Worm (Caenorhabditis elegans): ENCODE results near the gene Y39B6A.41.

The Y39B6A.41 gene

DNA sequence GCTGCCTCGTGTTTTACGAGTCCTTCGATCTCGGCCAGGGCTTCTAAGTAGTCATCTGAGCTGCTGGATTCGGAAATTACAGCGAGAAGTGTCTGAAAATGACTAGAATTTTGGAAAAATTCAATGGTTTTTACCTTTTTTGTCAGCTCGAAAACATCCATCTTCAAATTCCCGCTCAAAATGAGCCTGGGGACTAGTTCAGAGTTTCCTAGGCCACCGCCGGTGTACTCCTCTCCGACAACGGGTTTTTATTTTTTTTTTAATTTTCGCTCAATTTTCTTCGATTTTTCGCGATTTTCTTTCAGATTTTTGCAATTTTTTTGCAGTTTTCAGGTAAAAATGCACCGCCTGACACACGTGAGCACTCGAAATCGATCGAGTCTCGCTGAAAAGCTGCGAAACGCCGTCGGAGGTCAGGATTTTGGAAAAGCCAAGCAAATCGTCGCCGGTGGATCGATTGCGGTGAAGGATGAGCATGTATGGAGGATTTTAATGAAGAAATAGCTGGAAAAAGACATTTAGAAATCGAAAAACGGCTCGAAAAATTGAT is 3.3 kb upstream of the Y39B6A.41 start, which contains the start of the genes mrps-35 and sws-1 (continued):
- TF ChIP-seq tbx-2 (tag; optimal IDR thresholded peaks at IDR 0.05) (peak; percentile 78), hlh-13 (GFP tag; optimal IDR thresholded peaks at IDR 0.05) (no peak), ets-4 (tag; optimal IDR thresholded peaks at IDR 0.05) (peak; percentile 90), ceh-19 (GFP tag; optimal IDR thresholded peaks at IDR 0.05) (no peak), fkh-10 (GFP tag; optimal IDR thresholded peaks at IDR 0.05) (no peak), pros-1 (tag; optimal IDR thresholded peaks at IDR 0.05) (no peak), unc-86 (tag; optimal IDR thresholded peaks at IDR 0.05) (no peak), pax-1 (tag; optimal IDR thresholded peaks at IDR 0.05) (no peak), fkh-6 (tag; optimal IDR thresholded peaks at IDR 0.05) (peak; percentile 26), T23F11.4 (GFP tag; optimal IDR thresholded peaks at IDR 0.05) (no peak), F13H6.1 (tag; optimal IDR thresholded peaks at IDR 0.05) (peak; percentile 39), ceh-31 (tag; optimal IDR thresholded peaks at IDR 0.05) (peak; percentile 97), npax-4 (tag; optimal IDR thresholded peaks at IDR 0.05) (no peak), ceh-9 (tag; optimal IDR thresholded peaks at IDR 0.05) (no peak), tbx-7 (tag; optimal IDR thresholded peaks at IDR 0.05) (peak; percentile 94), pqm-1 (tag; optimal IDR thresholded peaks at IDR 0.05) (peak; percentile 5), pag-3 (tag; optimal IDR thresholded peaks at IDR 0.05; ENCODE audit: borderline replicate concordance) (peak; percentile 37), hlh-6 (tag; optimal IDR thresholded peaks at IDR 0.05) (peak; percentile 51), hlh-15 (tag; optimal IDR thresholded peaks at IDR 0.05) (no peak), K09A11.1 (tag; optimal IDR thresholded peaks at IDR 0.05; ENCODE audit: insufficient read depth) (no peak), dmd-4 (tag; optimal IDR thresholded peaks at IDR 0.05; ENCODE audit: borderline replicate concordance) (peak; percentile 13), C08G9.2 (tag; optimal IDR thresholded peaks at IDR 0.05) (peak; percentile 98), ceh-30 (tag; optimal IDR thresholded peaks at IDR 0.05) (no peak), ama-1 (optimal IDR thresholded peaks at IDR 0.05) (no peak), ceh-48 (tag; optimal IDR thresholded peaks at IDR 0.05) (no peak), K02D7.2 (tag; optimal IDR thresholded peaks at IDR 0.05) (no peak), ref-2 (tag; optimal IDR thresholded peaks at IDR 0.05) (peak; percentile 92)

DNA sequence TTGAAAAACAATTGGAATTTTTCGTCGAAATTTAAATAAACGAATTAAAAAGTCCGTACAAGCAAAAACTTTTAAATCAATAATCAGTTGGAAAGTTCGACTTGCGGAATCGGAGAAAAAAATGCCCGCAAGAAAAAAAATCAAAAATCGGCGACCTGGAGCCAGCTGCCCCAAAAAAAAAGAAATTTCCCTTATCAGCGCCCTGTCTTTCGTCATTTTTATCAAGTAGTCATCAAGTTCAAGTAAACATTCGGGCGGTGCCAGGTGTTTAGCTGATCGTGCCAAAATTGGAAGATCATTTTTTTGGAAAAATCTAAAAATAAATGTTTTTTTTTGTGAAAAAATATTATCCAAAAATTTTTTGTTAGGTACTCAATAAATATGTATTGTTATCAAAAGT is 525 bp upstream of the Y39B6A.41 start:
- TF ChIP-seq C08G9.2 (tag; optimal IDR thresholded peaks at IDR 0.05) (no peak), ceh-2 (tag; optimal IDR thresholded peaks at IDR 0.05) (no peak), ceh-18 (tag; optimal IDR thresholded peaks at IDR 0.05) (no peak), sox-2 (GFP tag; IDR thresholded peaks at IDR 0.05) (no peak), dmd-4 (tag; optimal IDR thresholded peaks at IDR 0.05; ENCODE audit: borderline replicate concordance) (no peak), sdc-2 (tag; optimal IDR thresholded peaks at IDR 0.05) (no peak), rnt-1 (tag; optimal IDR thresholded peaks at IDR 0.05) (no peak), ceh-48 (tag; optimal IDR thresholded peaks at IDR 0.05) (no peak), ceh-9 (tag; optimal IDR thresholded peaks at IDR 0.05) (no peak), ceh-34 (tag; optimal IDR thresholded peaks at IDR 0.05) (no peak)

ce11 chrV:18976539-18976938 is 1.2 kb downstream of the Y39B6A.41 start:
- TF ChIP-seq fax-1 (tag; optimal IDR thresholded peaks at IDR 0.05) (no peak), ets-4 (tag; optimal IDR thresholded peaks at IDR 0.05) (no peak), ceh-48 (tag; optimal IDR thresholded peaks at IDR 0.05) (no peak), pax-1 (tag; optimal IDR thresholded peaks at IDR 0.05) (no peak), ttx-3 (tag; optimal IDR thresholded peaks at IDR 0.05) (no peak), madf-2 (tag; optimal IDR thresholded peaks at IDR 0.05) (no peak)

DNA sequence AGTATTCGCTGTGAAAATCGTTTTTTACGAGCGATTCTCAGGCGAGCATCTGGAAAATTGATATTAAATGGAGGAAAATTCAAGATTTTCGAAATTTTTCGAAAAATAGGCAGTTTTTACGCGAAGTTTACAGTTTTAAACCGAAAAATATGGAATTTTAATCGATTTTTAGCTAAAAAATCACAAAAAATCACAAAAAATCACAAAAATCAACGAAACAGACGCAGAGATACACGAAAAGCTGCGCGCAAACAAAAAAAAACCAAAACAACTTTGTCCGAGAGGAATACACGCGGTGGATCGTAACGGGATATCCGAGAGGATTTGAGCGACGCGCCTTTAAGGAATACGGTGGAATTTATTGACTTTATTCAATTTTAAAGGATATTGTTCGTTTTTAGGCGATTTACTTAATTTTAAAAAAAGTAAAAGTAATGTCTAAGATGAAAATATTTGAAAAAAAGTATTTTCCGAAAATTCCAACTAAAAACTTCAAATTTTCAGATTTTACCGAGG is 8.1 kb downstream of the Y39B6A.41 start, which contains the start of gene Y39B6A.42:
TSS of gene Y39B6A.42 (minus strand) at position 51 of the 516 bp plus-strand sequence.
- TF ChIP-seq pat-9 (tag; optimal IDR thresholded peaks at IDR 0.05) (no peak), rnt-1 (tag; optimal IDR thresholded peaks at IDR 0.05) (no peak), ceh-30 (tag; optimal IDR thresholded peaks at IDR 0.05) (no peak), lin-11 (tag; optimal IDR thresholded peaks at IDR 0.05) (no peak), fax-1 (tag; optimal IDR thresholded peaks at IDR 0.05) (no peak), ceh-6 (GFP tag; optimal IDR thresholded peaks at IDR 0.05) (no peak), ceh-18 (tag; optimal IDR thresholded peaks at IDR 0.05) (no peak), ceh-34 (tag; optimal IDR thresholded peaks at IDR 0.05) (no peak), K09A11.1 (tag; optimal IDR thresholded peaks at IDR 0.05; ENCODE audit: insufficient read depth) (no peak), ceh-2 (tag; optimal IDR thresholded peaks at IDR 0.05) (no peak), ets-4 (tag; optimal IDR thresholded peaks at IDR 0.05) (no peak), hlh-13 (GFP tag; optimal IDR thresholded peaks at IDR 0.05) (no peak), nhr-232 (tag; optimal IDR thresholded peaks at IDR 0.05) (no peak), ceh-45 (GFP tag; IDR thresholded peaks at IDR 0.05) (no peak), F13H6.1 (tag; optimal IDR thresholded peaks at IDR 0.05) (no peak), ceh-24 (tag; optimal IDR thresholded peaks at IDR 0.05) (no peak), elt-2 (tag; optimal IDR thresholded peaks at IDR 0.05) (no peak), gmeb-2 (tag; optimal IDR thresholded peaks at IDR 0.05) (no peak), pax-1 (tag; optimal IDR thresholded peaks at IDR 0.05) (no peak)
